Fruit fly (Drosophila melanogaster) whole organism, pupa: ENCODE measurements around the gene Nt5b.

Experiments
- CG10348 ChIP-seq: fragments of 200-800 bp; sonication (Bioruptor generic); IDR thresholded peaks from 2 replicates; pipeline ENCODE4 v1.3.6; 2022; ENCODE audit warnings: missing biosample characterization, missing genetic modification characterization
- CG12605 ChIP-seq: fragments of 200-800 bp; sonication (Bioruptor generic); IDR thresholded peaks from 2 replicates; pipeline ENCODE4 v1.3.6; 2022; ENCODE audit warnings: missing biosample characterization, missing genetic modification characterization
- CG13204 ChIP-seq: fragments of 200-800 bp; sonication (Bioruptor generic); optimal IDR thresholded peaks from 2 replicates; lab custom pipeline; 2018; ENCODE audit warnings: missing biosample characterization, mild to moderate bottlenecking, missing genetic modification characterization, moderate library complexity
- CG14655 ChIP-seq: fragments of 200-800 bp; sonication (Bioruptor generic); optimal IDR thresholded peaks from 3 replicates; lab custom pipeline; 2017; ENCODE audit warnings: mild to moderate bottlenecking, missing biosample characterization, missing genetic modification reagents, missing genetic modification characterization
- CG15710 ChIP-seq: fragments of 200-800 bp; sonication (Bioruptor generic); optimal IDR thresholded peaks from 2 replicates; lab custom pipeline; 2018; ENCODE audit warnings: missing biosample characterization, mild to moderate bottlenecking, missing genetic modification characterization, moderate library complexity
- CG17806 ChIP-seq: fragments of 200-800 bp; sonication (Bioruptor generic); optimal IDR thresholded peaks from 2 replicates; lab custom pipeline; 2018; ENCODE audit warnings: missing biosample characterization, mild to moderate bottlenecking, missing genetic modification characterization, moderate library complexity
- CG32121 ChIP-seq: fragments of 200-800 bp; sonication (Bioruptor generic); IDR thresholded peaks from 2 replicates; pipeline ENCODE4 v1.3.6; 2022; ENCODE audit warnings: missing biosample characterization, missing genetic modification characterization
- CG34367 ChIP-seq: fragments of 200-800 bp; sonication (Bioruptor generic); optimal IDR thresholded peaks from 2 replicates; lab custom pipeline; 2018; ENCODE audit warnings: missing biosample characterization, mild to moderate bottlenecking, missing genetic modification characterization
- CG4496 ChIP-seq: fragments of 200-800 bp; sonication (Bioruptor generic); IDR thresholded peaks from 3 replicates; pipeline ENCODE4 v1.3.6; 2022; ENCODE audit warnings: missing biosample characterization, missing genetic modification characterization
- CG8159 ChIP-seq: fragments of 200-800 bp; sonication (Bioruptor generic); optimal IDR thresholded peaks from 3 replicates; lab custom pipeline; 2018; ENCODE audit warnings: missing biosample characterization, mild to moderate bottlenecking, missing genetic modification characterization, moderate library complexity
- CG8301 ChIP-seq: fragments of 200-800 bp; sonication (Bioruptor generic); optimal IDR thresholded peaks from 2 replicates; lab custom pipeline; 2018; ENCODE audit warnings: missing biosample characterization, mild to moderate bottlenecking, missing genetic modification characterization
- CG9948 ChIP-seq: fragments of 200-800 bp; sonication (Bioruptor generic); optimal IDR thresholded peaks from 2 replicates; lab custom pipeline; 2018; ENCODE audit warnings: missing biosample characterization, mild to moderate bottlenecking, missing genetic modification characterization, moderate library complexity
- D1 ChIP-seq: fragments of 200-800 bp; sonication (Bioruptor generic); optimal IDR thresholded peaks from 2 replicates; lab custom pipeline; 2018; ENCODE audit warnings: missing biosample characterization, mild to moderate bottlenecking, missing genetic modification characterization, moderate library complexity
- EcR ChIP-seq: fragments of 200-800 bp; sonication (Bioruptor generic); optimal IDR thresholded peaks from 3 replicates; lab custom pipeline; 2019; ENCODE audit warnings: missing biosample characterization, missing genetic modification characterization, mild to moderate bottlenecking, moderate library complexity, missing genetic modification reagents
- Ets98B ChIP-seq: fragments of 200-800 bp; sonication (Bioruptor generic); IDR thresholded peaks from 2 replicates; pipeline ENCODE4 v1.3.6; 2022; ENCODE audit warnings: missing biosample characterization, missing genetic modification characterization
- Pif1A ChIP-seq: fragments of 200-800 bp; sonication (Bioruptor generic); optimal IDR thresholded peaks from 3 replicates; lab custom pipeline; 2016; ENCODE audit warnings: missing biosample characterization, missing genetic modification characterization
- Pif1B ChIP-seq: fragments of 200-800 bp; sonication (Bioruptor generic); optimal IDR thresholded peaks from 3 replicates; lab custom pipeline; 2016; ENCODE audit warnings: missing biosample characterization, missing genetic modification characterization
- Snoo ChIP-seq: fragments of 200-800 bp; sonication (Bioruptor generic); optimal IDR thresholded peaks from 3 replicates; lab custom pipeline; 2017; ENCODE audit warnings: missing biosample characterization, mild to moderate bottlenecking, missing genetic modification characterization, inconsistent platforms
- fd96Ca ChIP-seq: fragments of 200-800 bp; sonication (Bioruptor generic); IDR thresholded peaks from 3 replicates; pipeline ENCODE4 v1.3.6; 2022; ENCODE audit warnings: missing biosample characterization, missing genetic modification characterization
- gl ChIP-seq: fragments of 200-800 bp; sonication (Bioruptor generic); optimal IDR thresholded peaks from 2 replicates; lab custom pipeline; 2018; ENCODE audit warnings: missing biosample characterization, mild to moderate bottlenecking, missing genetic modification characterization
- rn ChIP-seq: fragments of 200-800 bp; sonication (Bioruptor generic); IDR thresholded peaks from 2 replicates; pipeline ENCODE4 v1.3.6; 2022; ENCODE audit warnings: missing biosample characterization, missing genetic modification characterization

Gene Nt5b

DNA sequence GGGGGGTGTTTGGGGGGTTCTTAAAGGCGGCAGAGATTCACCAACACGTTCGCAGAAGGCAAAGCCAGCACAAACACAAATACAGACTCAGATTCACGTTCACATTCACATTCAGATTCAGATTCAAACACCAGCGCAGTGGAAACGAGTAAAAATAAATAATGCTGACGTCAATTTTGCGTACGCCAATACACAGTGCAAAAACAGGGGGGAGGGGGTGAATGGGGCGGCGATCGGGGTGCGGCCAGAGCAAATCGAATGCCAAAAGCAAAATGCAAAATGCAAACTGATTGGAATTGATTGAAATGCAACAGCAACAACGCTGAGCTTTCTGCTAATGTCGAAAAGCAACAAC, 41.3 kb downstream of the Nt5b start:
- TF ChIP-seq fd96Ca (GFP tag; lab: Robert Waterston, UW) (0 out of 3 replicates have a peak, but pooled peaks have one; percentile 21), Pif1A (GFP tag; lab: Kevin White, UChicago) (no peak), rn (GFP tag; lab: Robert Waterston, UW) (no peak), CG4496 (GFP tag; lab: Robert Waterston, UW) (peak; percentile 42; the same call in 1 of the 3 replicates), CG32121 (peak; percentile 44; the same call in 1 of the 2 replicates), CG8159 (no peak), CG10348 (no peak), CG13204 (GFP tag; lab: Kevin White, UChicago) (peak; percentile 11), Ets98B (GFP tag; lab: Robert Waterston, UW) (peak; percentile 63), CG34367 (tag; lab: Kevin White, UChicago) (no peak), CG14655 (GFP tag; lab: Kevin White, UChicago) (peak; percentile 31), EcR (GFP tag; lab: Kevin White, UChicago) (no peak), CG9948 (tag; lab: Kevin White, UChicago) (no peak), CG12605 (GFP tag; lab: Robert Waterston, UW) (peak; percentile 54; the same call in 1 of the 2 replicates)
- TF ChIP-seq, all 21 proteins: peak for 7

DNA sequence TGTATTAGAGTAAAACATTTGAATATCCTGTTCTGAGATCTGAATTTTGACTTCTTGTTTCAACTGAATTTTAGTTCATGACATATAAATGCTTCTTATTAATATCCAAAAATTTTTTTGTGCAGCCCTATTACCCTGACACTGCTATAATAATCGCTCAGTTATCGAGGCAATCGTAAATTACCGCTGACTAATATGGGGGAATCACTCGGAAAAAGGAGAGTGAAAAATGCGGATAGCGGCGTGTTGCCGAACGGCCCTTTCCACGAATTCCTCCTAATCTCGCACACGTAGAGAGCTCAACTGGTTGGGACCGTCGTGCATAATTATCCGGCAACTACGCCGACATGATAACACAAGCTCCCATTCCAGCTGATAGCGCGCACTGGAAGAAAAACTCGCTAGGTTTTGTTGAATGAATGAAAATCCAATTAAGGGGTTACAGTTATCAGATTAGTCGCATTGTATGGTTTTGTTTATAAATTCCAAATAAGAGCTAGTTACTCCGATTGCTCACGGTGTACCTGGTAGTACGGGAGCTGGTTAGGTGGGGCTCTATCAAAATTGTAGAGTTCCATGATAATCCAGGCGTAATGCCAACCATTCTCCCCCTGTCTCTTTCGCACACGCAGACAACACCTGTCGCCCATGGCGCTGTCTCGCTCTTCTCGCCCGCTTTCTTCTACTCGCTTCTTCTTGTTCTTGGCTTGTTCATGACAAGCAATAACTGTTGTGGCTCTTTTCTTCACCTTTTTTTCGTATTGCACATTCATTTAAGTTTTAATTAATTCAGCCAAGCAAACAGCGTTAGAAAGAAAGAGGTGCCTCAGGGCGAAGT, 41.9 kb downstream of the Nt5b start:
- TF ChIP-seq CG14655 (GFP tag; lab: Kevin White, UChicago) = peak; percentile 59
- peak; percentile 51 for TF ChIP-seq CG8301 (tag; lab: Kevin White, UChicago)
- TF ChIP-seq CG34367 (tag; lab: Kevin White, UChicago) = peak; percentile 31
- no peak; the same call in 1 of the 2 replicates for TF ChIP-seq CG12605 (GFP tag; lab: Robert Waterston, UW)
- no peak for TF ChIP-seq CG13204 (GFP tag; lab: Kevin White, UChicago)
- TF ChIP-seq fd96Ca (GFP tag; lab: Robert Waterston, UW) = peak; percentile 87
- peak; percentile 89 for TF ChIP-seq CG4496 (GFP tag; lab: Robert Waterston, UW)
- peak; percentile 18 for TF ChIP-seq CG17806 (tag; lab: Kevin White, UChicago)
- TF ChIP-seq EcR (GFP tag; lab: Kevin White, UChicago) = no peak
- TF ChIP-seq Pif1B (GFP tag; lab: Kevin White, UChicago) = peak; percentile 40
- TF ChIP-seq gl (tag; lab: Kevin White, UChicago) = peak; percentile 15
- TF ChIP-seq CG9948 (tag; lab: Kevin White, UChicago) = no peak
- TF ChIP-seq rn (GFP tag; lab: Robert Waterston, UW) = no peak
- peak; percentile 63 for TF ChIP-seq CG32121
- peak; percentile 37 for TF ChIP-seq CG8159
- TF ChIP-seq Snoo = peak; percentile 17
- TF ChIP-seq Pif1A (GFP tag; lab: Kevin White, UChicago) = peak; percentile 42
- peak; percentile 78 for TF ChIP-seq Ets98B (GFP tag; lab: Robert Waterston, UW)
- peak; percentile 54 for TF ChIP-seq CG15710 (tag; lab: Kevin White, UChicago)
- no peak for TF ChIP-seq D1 (tag; lab: Kevin White, UChicago)
- peak; percentile 44; the same call in 1 of the 2 replicates for TF ChIP-seq CG10348
- TF ChIP-seq, all 21 proteins: peak for 15

DNA sequence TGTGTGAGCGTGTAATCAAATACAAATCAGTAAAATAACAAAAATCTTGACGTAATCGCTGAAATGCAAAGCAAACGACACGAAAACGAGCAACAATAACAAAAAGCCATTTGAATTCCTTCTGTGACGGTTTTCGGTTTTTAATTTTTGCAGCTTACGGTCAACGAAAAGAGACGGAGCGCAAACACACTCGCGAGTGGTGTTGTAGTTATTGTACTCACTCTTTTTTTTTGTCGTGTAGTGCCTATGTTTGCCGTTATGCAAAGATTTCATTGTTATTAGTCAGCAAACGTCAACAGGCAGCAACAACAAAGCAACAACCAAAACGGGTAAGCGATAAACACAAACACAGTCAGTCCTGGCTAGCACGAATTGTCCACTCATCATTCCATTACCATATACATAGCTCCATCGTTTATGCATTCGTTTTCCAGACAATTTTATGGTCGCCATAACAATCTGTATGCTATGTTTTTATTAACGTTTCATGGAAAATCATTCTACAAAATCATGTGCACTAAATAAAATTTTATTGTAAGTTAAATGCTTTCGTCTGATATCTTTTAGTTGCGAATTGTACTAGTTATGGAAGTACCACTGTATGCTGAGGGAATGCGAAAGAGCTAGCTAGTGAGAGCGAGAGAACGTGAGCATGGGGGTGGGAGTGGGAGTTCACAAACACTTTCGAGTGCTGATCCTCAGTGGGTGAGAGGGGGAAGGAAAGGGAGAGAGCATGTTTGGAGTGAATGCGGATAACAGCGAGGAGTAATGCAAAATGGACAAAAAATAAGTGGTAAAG, 42.9 kb downstream of the Nt5b start:
- TF ChIP-seq CG9948 (tag; lab: Kevin White, UChicago) = peak; percentile 28
- peak; percentile 81 for TF ChIP-seq CG32121
- no peak for TF ChIP-seq EcR (GFP tag; lab: Kevin White, UChicago)
- no peak for TF ChIP-seq D1 (tag; lab: Kevin White, UChicago)
- TF ChIP-seq Pif1A (GFP tag; lab: Kevin White, UChicago) = peak; percentile 67
- TF ChIP-seq fd96Ca (GFP tag; lab: Robert Waterston, UW) = no peak; the same call in 1 of the 3 replicates
- TF ChIP-seq CG13204 (GFP tag; lab: Kevin White, UChicago) = no peak
- TF ChIP-seq Snoo = peak; percentile 57
- TF ChIP-seq CG8301 (tag; lab: Kevin White, UChicago) = peak; percentile 62
- peak; percentile 62 for TF ChIP-seq CG34367 (tag; lab: Kevin White, UChicago)
- TF ChIP-seq CG15710 (tag; lab: Kevin White, UChicago) = peak; percentile 74
- TF ChIP-seq Ets98B (GFP tag; lab: Robert Waterston, UW) = peak; percentile 70
- peak; percentile 24 for TF ChIP-seq gl (tag; lab: Kevin White, UChicago)
- TF ChIP-seq CG17806 (tag; lab: Kevin White, UChicago) = peak; percentile 37
- peak; percentile 57 for TF ChIP-seq CG14655 (GFP tag; lab: Kevin White, UChicago)
- peak; percentile 68 for TF ChIP-seq CG4496 (GFP tag; lab: Robert Waterston, UW)
- peak; percentile 63 for TF ChIP-seq CG8159
- TF ChIP-seq CG10348 = peak; percentile 42; the same call in 1 of the 2 replicates
- TF ChIP-seq rn (GFP tag; lab: Robert Waterston, UW) = no peak
- TF ChIP-seq Pif1B (GFP tag; lab: Kevin White, UChicago) = peak; percentile 72
- TF ChIP-seq CG12605 (GFP tag; lab: Robert Waterston, UW) = peak; percentile 59; the same call in 1 of the 2 replicates

DNA sequence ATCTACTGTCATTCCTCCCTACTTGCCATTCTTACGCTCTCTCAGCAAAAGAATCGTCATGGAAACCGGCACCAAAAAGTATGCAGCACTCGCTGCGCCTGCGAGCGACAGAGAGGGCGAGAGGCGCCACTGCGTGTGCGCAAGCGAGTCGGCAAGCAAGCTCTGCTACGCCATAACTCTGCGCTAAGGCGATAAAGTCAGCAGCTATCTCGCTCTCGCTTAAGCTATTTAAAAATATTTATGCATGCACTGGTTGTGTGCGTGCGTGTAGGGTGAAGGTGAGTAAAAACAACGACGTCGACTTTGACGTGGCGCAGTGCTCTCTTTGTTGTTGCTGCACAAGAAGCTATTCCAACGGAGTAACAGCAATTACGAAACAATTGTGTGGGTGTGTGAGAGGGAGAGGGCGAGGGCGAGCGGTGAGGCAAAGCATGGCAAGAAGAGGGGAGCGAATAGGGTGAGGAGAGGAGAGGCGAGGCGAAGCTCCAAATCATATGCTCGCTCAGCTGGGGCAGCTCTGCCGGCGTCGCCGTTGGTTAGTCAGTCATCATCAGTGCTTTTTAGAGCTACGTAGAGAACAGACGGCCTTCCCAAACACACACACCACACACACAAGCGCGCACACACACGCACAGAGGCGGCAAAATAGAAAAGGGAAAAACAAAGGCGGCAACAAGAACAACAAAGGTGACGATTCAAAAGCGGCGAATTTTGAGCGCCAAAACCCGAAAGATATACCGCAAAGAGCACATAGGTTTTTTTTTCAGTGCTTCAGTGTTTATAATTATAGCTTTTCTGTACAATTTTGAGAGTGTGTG, 43.7 kb downstream of the Nt5b start, which contains the start of gene CrebB:
CrebB (plus strand) TSS at position 325 of the 818 bp plus-strand sequence.
- TF ChIP-seq EcR (GFP tag; lab: Kevin White, UChicago) = peak; percentile 87
- TF ChIP-seq CG4496 (GFP tag; lab: Robert Waterston, UW) = peak; percentile 71
- TF ChIP-seq CG13204 (GFP tag; lab: Kevin White, UChicago) = peak; percentile 29
- TF ChIP-seq CG34367 (tag; lab: Kevin White, UChicago) = peak; percentile 10
- TF ChIP-seq CG9948 (tag; lab: Kevin White, UChicago) = no peak
- TF ChIP-seq Snoo = peak; percentile 26
- TF ChIP-seq CG32121 = peak; percentile 66
- no peak for TF ChIP-seq Pif1B (GFP tag; lab: Kevin White, UChicago)
- TF ChIP-seq CG12605 (GFP tag; lab: Robert Waterston, UW) = peak; percentile 14; the same call in 1 of the 2 replicates
- TF ChIP-seq gl (tag; lab: Kevin White, UChicago) = peak; percentile 9
- peak; percentile 51 for TF ChIP-seq CG8159
- peak; percentile 60 for TF ChIP-seq Ets98B (GFP tag; lab: Robert Waterston, UW)
- no peak for TF ChIP-seq rn (GFP tag; lab: Robert Waterston, UW)
- TF ChIP-seq CG14655 (GFP tag; lab: Kevin White, UChicago) = peak; percentile 52
- TF ChIP-seq fd96Ca (GFP tag; lab: Robert Waterston, UW) = peak; percentile 40; the same call in 1 of the 3 replicates
- no peak for TF ChIP-seq CG10348
- peak; percentile 16 for TF ChIP-seq CG8301 (tag; lab: Kevin White, UChicago)
- peak; percentile 0 for TF ChIP-seq D1 (tag; lab: Kevin White, UChicago)
- peak; percentile 13 for TF ChIP-seq CG15710 (tag; lab: Kevin White, UChicago)
- peak; percentile 5 for TF ChIP-seq CG17806 (tag; lab: Kevin White, UChicago)
- TF ChIP-seq Pif1A (GFP tag; lab: Kevin White, UChicago) = peak; percentile 48
